Worm (Caenorhabditis elegans) whole organism, L2 larva: Measurements from ENCODE around the gene fbxa-209.

Experiments
- C34F6.9 ChIP-seq: fragments of 150-350 bp; optimal IDR thresholded peaks from 2 replicates; lab custom pipeline; 2014; ENCODE audit warnings: missing biosample characterization, missing genetic modification characterization
- F13H6.1 ChIP-seq: sonication (generic microtip); optimal IDR thresholded peaks from 2 replicates; lab custom pipeline; 2016; ENCODE audit warnings: missing genetic modification characterization, missing compliant biosample characterization
- R02D3.7 ChIP-seq: fragments of 150-350 bp; optimal IDR thresholded peaks from 2 replicates; lab custom pipeline; 2014; ENCODE audit warnings: missing biosample characterization, missing genetic modification characterization
- ZK546.5 ChIP-seq: sonication (generic microtip); optimal IDR thresholded peaks from 2 replicates; lab custom pipeline; 2017; ENCODE audit warnings: missing biosample characterization, missing genetic modification characterization
- alr-1 ChIP-seq: fragments of 150-350 bp; optimal IDR thresholded peaks from 2 replicates; lab custom pipeline; 2014; ENCODE audit warnings: missing biosample characterization, missing genetic modification characterization
- aly-2 ChIP-seq: fragments of 150-350 bp; optimal IDR thresholded peaks from 2 replicates; lab custom pipeline; 2014; ENCODE audit warnings: missing biosample characterization, missing genetic modification characterization
- blmp-1 ChIP-seq: sonication (generic microtip); optimal IDR thresholded peaks from 2 replicates; lab custom pipeline; 2017; ENCODE audit warnings: missing genetic modification characterization, mild to moderate bottlenecking, missing compliant biosample characterization, antibody characterized with exemption, moderate library complexity; ENCODE audit not compliant: insufficient read depth
- crh-2 ChIP-seq: sonication (generic microtip); optimal IDR thresholded peaks from 2 replicates; lab custom pipeline; 2017; ENCODE audit warnings: missing biosample characterization, missing genetic modification characterization
- dmd-4 ChIP-seq: sonication (generic microtip); optimal IDR thresholded peaks from 2 replicates; lab custom pipeline; 2017; ENCODE audit warnings: missing biosample characterization, missing genetic modification characterization
- egl-27 ChIP-seq: sonication (generic microtip); optimal IDR thresholded peaks from 3 replicates; lab custom pipeline; 2017; ENCODE audit warnings: missing biosample characterization, missing genetic modification reagents, missing genetic modification characterization
- elt-1 ChIP-seq: fragments of 150-350 bp; optimal IDR thresholded peaks from 2 replicates; lab custom pipeline; 2014; ENCODE audit warnings: missing biosample characterization, missing genetic modification characterization
- fos-1 ChIP-seq: fragments of 150-350 bp; optimal IDR thresholded peaks from 2 replicates; lab custom pipeline; 2014; ENCODE audit warnings: missing biosample characterization, missing genetic modification characterization
- gmeb-1 ChIP-seq: fragments of 150-350 bp; optimal IDR thresholded peaks from 2 replicates; lab custom pipeline; 2014; ENCODE audit warnings: missing biosample characterization, missing genetic modification characterization
- lin-11 ChIP-seq: fragments of 150-350 bp; sonication (generic microtip); optimal IDR thresholded peaks from 2 replicates; lab custom pipeline; 2014; ENCODE audit warnings: missing biosample characterization, missing genetic modification characterization, inconsistent platforms, mixed read lengths
- lin-13 ChIP-seq: fragments of 150-350 bp; optimal IDR thresholded peaks from 2 replicates; lab custom pipeline; 2014; ENCODE audit warnings: missing biosample characterization, missing genetic modification reagents, missing genetic modification characterization
- lin-39 ChIP-seq: fragments of 150-350 bp; optimal IDR thresholded peaks from 2 replicates; lab custom pipeline; 2014; ENCODE audit warnings: missing biosample characterization, missing genetic modification reagents, missing genetic modification characterization
- mab-5 ChIP-seq: fragments of 150-350 bp; optimal IDR thresholded peaks from 2 replicates; lab custom pipeline; 2014; ENCODE audit warnings: missing biosample characterization, missing genetic modification characterization
- mbf-1 ChIP-seq: sonication (generic microtip); optimal IDR thresholded peaks from 2 replicates; lab custom pipeline; 2017; ENCODE audit warnings: missing biosample characterization, missing genetic modification characterization
- mdl-1 ChIP-seq, 2 experiments: fragments of 150-350 bp in 1 of 2; sonication (generic microtip) in 1 of 2; optimal IDR thresholded peaks; 2 replicates each; lab custom pipeline; 2017; ENCODE audit warnings: missing biosample characterization in 2 of 2, missing genetic modification characterization in 2 of 2
- nhr-10 ChIP-seq: sonication (generic microtip); optimal IDR thresholded peaks from 2 replicates; lab custom pipeline; 2017; ENCODE audit warnings: missing biosample characterization, missing genetic modification characterization
- nhr-11 ChIP-seq: fragments of 150-350 bp; optimal IDR thresholded peaks from 2 replicates; lab custom pipeline; 2014; ENCODE audit warnings: missing biosample characterization, missing genetic modification characterization
- nhr-12 ChIP-seq: fragments of 150-350 bp; optimal IDR thresholded peaks from 2 replicates; lab custom pipeline; 2014; ENCODE audit warnings: missing biosample characterization, missing genetic modification characterization
- nhr-21 ChIP-seq: fragments of 150-350 bp; optimal IDR thresholded peaks from 2 replicates; lab custom pipeline; 2014; ENCODE audit warnings: missing biosample characterization, missing genetic modification characterization
- nhr-23 ChIP-seq: fragments of 150-350 bp; optimal IDR thresholded peaks from 2 replicates; lab custom pipeline; 2014; ENCODE audit warnings: missing biosample characterization, missing genetic modification reagents, missing genetic modification characterization
- nhr-25 ChIP-seq: fragments of 150-350 bp; sonication (generic microtip); optimal IDR thresholded peaks from 3 replicates; lab custom pipeline; 2014; ENCODE audit warnings: missing biosample characterization, missing genetic modification characterization
- nhr-6 ChIP-seq: fragments of 150-350 bp; optimal IDR thresholded peaks from 2 replicates; lab custom pipeline; 2014; ENCODE audit warnings: missing biosample characterization, missing genetic modification characterization
- nhr-77 ChIP-seq: fragments of 150-350 bp; optimal IDR thresholded peaks from 2 replicates; lab custom pipeline; 2014; ENCODE audit warnings: missing biosample characterization, missing genetic modification characterization
- peb-1 ChIP-seq: fragments of 150-350 bp; optimal IDR thresholded peaks from 2 replicates; lab custom pipeline; 2014; ENCODE audit warnings: missing biosample characterization, missing genetic modification characterization
- sem-4 ChIP-seq: fragments of 150-350 bp; optimal IDR thresholded peaks from 2 replicates; lab custom pipeline; 2014; ENCODE audit warnings: missing biosample characterization, missing genetic modification reagents, missing genetic modification characterization
- unc-62 ChIP-seq: fragments of 150-350 bp; optimal IDR thresholded peaks from 2 replicates; lab custom pipeline; 2014; ENCODE audit warnings: missing biosample characterization, missing genetic modification reagents, missing genetic modification characterization
- zag-1 ChIP-seq: fragments of 150-350 bp; optimal IDR thresholded peaks from 2 replicates; lab custom pipeline; 2014; ENCODE audit warnings: missing biosample characterization, missing genetic modification characterization
- ztf-1 ChIP-seq: fragments of 200-800 bp; sonication (Bioruptor generic); conservative IDR thresholded peaks from 2 replicates; pipeline ENCODE4 v1.3.6; 2022; ENCODE audit warnings: missing genetic modification characterization, missing compliant biosample characterization
- ztf-11 ChIP-seq: sonication (generic microtip); optimal IDR thresholded peaks from 2 replicates; lab custom pipeline; 2017; ENCODE audit warnings: missing biosample characterization, missing genetic modification characterization
- ztf-4 ChIP-seq: fragments of 150-350 bp; optimal IDR thresholded peaks from 2 replicates; lab custom pipeline; 2014; ENCODE audit warnings: missing biosample characterization, missing genetic modification characterization

fbxa-209 gene

ce11 chrV:15384733-15385132 lies 42.1 kb downstream of the fbxa-209 start, which contains the start of gene str-102:
str-102 (plus strand) TSS chrV:15385033.
- TF ChIP-seq nhr-6 (no peak), mdl-1 (tag; optimal IDR thresholded peaks at IDR 0.05; lab: Kevin White, UChicago) (no peak), nhr-21 (tag; lab: Kevin White, UChicago) (no peak), gmeb-1 (tag; lab: Kevin White, UChicago) (no peak), peb-1 (tag; lab: Kevin White, UChicago) (no peak), nhr-12 (no peak), zag-1 (tag; lab: Kevin White, UChicago) (no peak), elt-1 (no peak), ztf-1 (GFP tag; lab: Robert Waterston, UW) (no peak), lin-39 (no peak), F13H6.1 (tag; lab: Kevin White, UChicago) (no peak), dmd-4 (tag; lab: Kevin White, UChicago) (no peak), fos-1 (no peak), nhr-23 (tag; lab: Kevin White, UChicago) (no peak), mbf-1 (tag; lab: Kevin White, UChicago) (no peak), alr-1 (tag; lab: Kevin White, UChicago) (no peak), ZK546.5 (tag; lab: Kevin White, UChicago) (no peak)

ce11 chrV:15383739-15384138 lies 43.1 kb downstream of the fbxa-209 start, which contains the start of gene str-88:
str-88 (minus strand) TSS chrV:15383839.
- TF ChIP-seq dmd-4 (tag; lab: Kevin White, UChicago), result no peak
- no peak for TF ChIP-seq alr-1 (tag; lab: Kevin White, UChicago)
- no peak for TF ChIP-seq ztf-4
- TF ChIP-seq egl-27 (tag; lab: Kevin White, UChicago), result no peak
- no peak for TF ChIP-seq aly-2 (tag; lab: Kevin White, UChicago)
- no peak for TF ChIP-seq blmp-1 (tag; lab: Kevin White, UChicago)
- TF ChIP-seq zag-1 (tag; lab: Kevin White, UChicago), result no peak
- TF ChIP-seq mab-5 (tag; lab: Kevin White, UChicago), result no peak
- TF ChIP-seq ztf-11 (tag; lab: Kevin White, UChicago), result no peak
- TF ChIP-seq R02D3.7 (tag; lab: Kevin White, UChicago), result no peak
- TF ChIP-seq ZK546.5 (tag; lab: Kevin White, UChicago), result no peak
- TF ChIP-seq nhr-77 (tag; lab: Kevin White, UChicago), result no peak
- TF ChIP-seq lin-13 (GFP tag; lab: Kevin White, UChicago), result no peak
- no peak for TF ChIP-seq nhr-6
- no peak for TF ChIP-seq unc-62 (GFP tag; lab: Kevin White, UChicago)
- no peak for TF ChIP-seq sem-4
- TF ChIP-seq, all 48 proteins: peak for 0

ce11 chrV:15380857-15381256 lies 46.0 kb downstream of the fbxa-209 start, which contains the start of gene dhs-23:
dhs-23 (plus strand) TSS chrV:15381219.
- TF ChIP-seq fos-1 (peak; percentile 1), C34F6.9 (no peak)

- TF ChIP-seq R02D3.7 (tag; lab: Kevin White, UChicago) (no peak), crh-2 (tag; lab: Kevin White, UChicago) (no peak), lin-11 (tag; lab: Kevin White, UChicago) (no peak), sem-4 (no peak), nhr-21 (tag; lab: Kevin White, UChicago) (no peak)
Measured at ce11 chrV:15379817-15380216, 47.0 kb downstream of the fbxa-209 start, which contains the start of gene srh-251. srh-251 (minus strand) TSS chrV:15379917.

ce11 chrV:15377903-15378302 lies 48.9 kb downstream of the fbxa-209 start, which contains the start of gene srh-122:
srh-122 (minus strand) TSS chrV:15378003.
- TF ChIP-seq ztf-4, result no peak
- TF ChIP-seq mdl-1 (tag; optimal IDR thresholded peaks at IDR 0.05; lab: Kevin White, UChicago), result no peak
- TF ChIP-seq nhr-11 (tag; lab: Kevin White, UChicago), result no peak
- TF ChIP-seq sem-4, result no peak
- no peak for TF ChIP-seq blmp-1 (tag; lab: Kevin White, UChicago)
- TF ChIP-seq nhr-10 (tag; lab: Kevin White, UChicago), result no peak
- no peak for TF ChIP-seq nhr-25 (tag; lab: Kevin White, UChicago)
- TF ChIP-seq R02D3.7 (tag; lab: Kevin White, UChicago), result no peak
- no peak for TF ChIP-seq ztf-11 (tag; lab: Kevin White, UChicago)
- no peak for TF ChIP-seq nhr-12
- TF ChIP-seq elt-1, result no peak
